Worm (Caenorhabditis elegans) whole organism, L1 larva: Measurements from ENCODE around the gene srh-128.

Source experiments
- irx-1 ChIP-seq: sonication (generic microtip); optimal IDR thresholded peaks from 2 replicates; lab custom pipeline; 2016; ENCODE audit warnings: missing genetic modification characterization, missing compliant biosample characterization
- mdl-1 ChIP-seq, 2 experiments: fragments of 150-350 bp; optimal IDR thresholded peaks; 2 replicates each; lab custom pipeline; 2014 to 2017; ENCODE audit warnings: missing biosample characterization in 2 of 2, missing genetic modification characterization in 2 of 2, inconsistent platforms in 1 of 2
- snpc-4 ChIP-seq: fragments of 150-350 bp; optimal IDR thresholded peaks from 2 replicates; lab custom pipeline; 2014; ENCODE audit warnings: missing biosample characterization, missing genetic modification characterization

DNA sequence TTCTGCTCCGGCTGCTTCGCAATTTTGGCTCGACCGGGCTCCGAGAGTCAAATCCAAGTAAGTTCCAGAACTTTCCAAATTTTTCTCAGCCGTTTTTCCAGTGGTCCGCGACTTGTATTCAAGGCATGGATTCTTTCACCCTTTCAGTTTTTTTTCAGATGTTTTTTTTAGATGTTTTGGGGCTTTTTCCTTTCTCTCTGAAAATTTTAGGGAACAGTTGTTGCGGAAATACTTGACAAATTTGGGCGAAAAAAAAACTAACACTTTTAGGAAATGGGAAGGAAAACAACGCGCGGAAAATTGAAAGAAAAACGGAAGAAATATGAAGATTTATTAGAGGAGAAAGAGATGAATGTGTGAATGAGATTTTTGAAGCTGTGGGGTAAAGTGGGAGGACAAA is 20.5 kb upstream of the srh-128 start, which contains the start of the genes T05A8.11 and nep-2:
- no peak for TF ChIP-seq snpc-4 (tag; lab: Kevin White, UChicago)
- no peak for TF ChIP-seq irx-1 (tag; lab: Kevin White, UChicago)
- TF ChIP-seq mdl-1 (tag; optimal IDR thresholded peaks at IDR 0.05; lab: Kevin White, UChicago), result no peak
